Fruit fly (Drosophila melanogaster): ENCODE results near the gene CG5157.

dm6 chr3L:16175628-16176263, 38.1 kb upstream of the CG5157 start:
- TF ChIP-seq usp (GFP tag; optimal IDR thresholded peaks at IDR 0.05) (no peak), Dll (optimal IDR thresholded peaks at IDR 0.05) (no peak), pan (optimal IDR thresholded peaks at IDR 0.05) (no peak), CG8478 (optimal IDR thresholded peaks at IDR 0.05) (no peak), psq (optimal IDR thresholded peaks at IDR 0.05) (no peak)

All from whole organism.